Fruit fly (Drosophila melanogaster) whole organism, embryonic: Measurements from ENCODE around the gene Pdhb.

Experiments used
- Ada2b ChIP-seq: fragments of 200-800 bp; sonication (Bioruptor generic); IDR thresholded peaks from 2 replicates; pipeline ENCODE4 v1.3.6; 2022; ENCODE audit warnings: missing biosample characterization, missing genetic modification characterization
- Asciz ChIP-seq: fragments of 200-800 bp; sonication (Bioruptor generic); optimal IDR thresholded peaks from 2 replicates; lab custom pipeline; 2017; ENCODE audit warnings: missing biosample characterization, mild to moderate bottlenecking, missing genetic modification characterization, missing genetic modification reagents
- Bdp1 ChIP-seq: fragments of 200-800 bp; sonication (Bioruptor generic); optimal IDR thresholded peaks from 3 replicates; lab custom pipeline; 2016; ENCODE audit warnings: missing biosample characterization, missing genetic modification characterization
- Bteb2 ChIP-seq: fragments of 200-800 bp; sonication (Bioruptor generic); optimal IDR thresholded peaks from 2 replicates; lab custom pipeline; 2016; ENCODE audit warnings: missing biosample characterization, missing genetic modification characterization
- CG11504 ChIP-seq: fragments of 200-800 bp; sonication (Bioruptor generic); optimal IDR thresholded peaks from 3 replicates; lab custom pipeline; 2019; ENCODE audit warnings: missing biosample characterization, mild to moderate bottlenecking, missing genetic modification characterization, moderate library complexity
- CG12659 ChIP-seq: fragments of 200-800 bp; sonication (Bioruptor generic); optimal IDR thresholded peaks from 3 replicates; lab custom pipeline; 2017; ENCODE audit warnings: mild to moderate bottlenecking, missing biosample characterization, missing genetic modification reagents, missing genetic modification characterization
- CG14014 ChIP-seq: fragments of 200-800 bp; sonication (Bioruptor generic); IDR thresholded peaks from 2 replicates; pipeline ENCODE4 v1.3.6; 2022; ENCODE audit warnings: missing biosample characterization, missing genetic modification characterization
- CG16863 ChIP-seq: fragments of 200-800 bp; sonication (Bioruptor generic); optimal IDR thresholded peaks from 3 replicates; lab custom pipeline; 2016; ENCODE audit warnings: missing biosample characterization, missing genetic modification characterization
- CG17359 ChIP-seq: fragments of 200-800 bp; sonication (Bioruptor generic); optimal IDR thresholded peaks from 3 replicates; lab custom pipeline; 2018; ENCODE audit warnings: missing biosample characterization, mild to moderate bottlenecking, missing genetic modification characterization, moderate library complexity
- CG17829 ChIP-seq: fragments of 200-800 bp; optimal IDR thresholded peaks from 2 replicates; lab custom pipeline; 2019; ENCODE audit warnings: missing biosample characterization, mild to moderate bottlenecking, missing genetic modification characterization, moderate library complexity
- CG2129 ChIP-seq: fragments of 200-800 bp; sonication (Bioruptor generic); IDR thresholded peaks from 2 replicates; pipeline ENCODE4 v1.3.6; 2022; ENCODE audit warnings: missing biosample characterization, missing genetic modification characterization; ENCODE audit not compliant: partially characterized antibody
- CG32767 ChIP-seq: fragments of 200-800 bp; sonication (Bioruptor generic); IDR thresholded peaks from 2 replicates; pipeline ENCODE4 v1.3.6; 2022; ENCODE audit warnings: missing biosample characterization, missing genetic modification characterization
- CG4360 ChIP-seq: fragments of 200-800 bp; sonication (Bioruptor generic); IDR thresholded peaks from 2 replicates; pipeline ENCODE4 v1.3.6; 2022; ENCODE audit warnings: missing biosample characterization, missing genetic modification characterization
- CG4424 ChIP-seq: fragments of 200-800 bp; sonication (Bioruptor generic); optimal IDR thresholded peaks from 3 replicates; lab custom pipeline; 2016; ENCODE audit warnings: missing biosample characterization, missing genetic modification characterization
- CG4707 ChIP-seq: fragments of 200-800 bp; sonication (Bioruptor generic); optimal IDR thresholded peaks from 2 replicates; lab custom pipeline; 2018; ENCODE audit warnings: missing biosample characterization, mild to moderate bottlenecking, missing genetic modification characterization, moderate library complexity
- CG4854 ChIP-seq: fragments of 200-800 bp; sonication (Bioruptor generic); optimal IDR thresholded peaks from 2 replicates; lab custom pipeline; 2016; ENCODE audit warnings: missing biosample characterization, missing genetic modification characterization, inconsistent platforms
- CG6175 ChIP-seq: fragments of 200-800 bp; sonication (Bioruptor generic); IDR thresholded peaks from 3 replicates; pipeline ENCODE4 v1.3.6; 2022; ENCODE audit warnings: missing biosample characterization, missing genetic modification characterization
- CG6813 ChIP-seq: fragments of 200-800 bp; sonication (Bioruptor generic); optimal IDR thresholded peaks from 2 replicates; lab custom pipeline; 2017; ENCODE audit warnings: missing biosample characterization, missing genetic modification characterization, mild to moderate bottlenecking, moderate library complexity, missing genetic modification reagents
- CG7745 ChIP-seq: fragments of 200-800 bp; sonication (Bioruptor generic); optimal IDR thresholded peaks from 2 replicates; lab custom pipeline; 2018; ENCODE audit warnings: missing biosample characterization, mild to moderate bottlenecking, missing genetic modification characterization, moderate library complexity
- CG9817 ChIP-seq: fragments of 200-800 bp; sonication (Bioruptor generic); optimal IDR thresholded peaks from 2 replicates; lab custom pipeline; 2018; ENCODE audit warnings: missing biosample characterization, mild to moderate bottlenecking, missing genetic modification characterization, moderate library complexity
- CkIIα-i1 ChIP-seq: fragments of 200-800 bp; sonication (Bioruptor generic); IDR thresholded peaks from 2 replicates; pipeline ENCODE4 v1.3.6; 2022; ENCODE audit warnings: missing biosample characterization, missing genetic modification characterization
- Dbx ChIP-seq: fragments of 200-800 bp; sonication (Bioruptor generic); IDR thresholded peaks from 3 replicates; pipeline ENCODE4 v1.3.6; 2022; ENCODE audit warnings: missing biosample characterization, missing genetic modification characterization
- Deaf1 ChIP-seq: fragments of 200-800 bp; optimal IDR thresholded peaks from 3 replicates; lab custom pipeline; 2019; ENCODE audit warnings: missing biosample characterization, mild to moderate bottlenecking, missing genetic modification characterization, moderate library complexity
- Dp ChIP-seq: fragments of 200-800 bp; sonication (Bioruptor generic); optimal IDR thresholded peaks from 2 replicates; lab custom pipeline; 2018; ENCODE audit warnings: missing biosample characterization, mild to moderate bottlenecking, missing genetic modification characterization, moderate library complexity
- Fer3 ChIP-seq: fragments of 200-800 bp; sonication (Bioruptor generic); optimal IDR thresholded peaks from 2 replicates; lab custom pipeline; 2018; ENCODE audit warnings: missing biosample characterization, mild to moderate bottlenecking, missing genetic modification characterization, moderate library complexity
- H2.0 ChIP-seq: fragments of 200-800 bp; sonication (Bioruptor generic); IDR thresholded peaks from 2 replicates; pipeline ENCODE4 v1.3.6; 2022; ENCODE audit warnings: missing biosample characterization, missing genetic modification characterization
- Hey ChIP-seq: fragments of 200-800 bp; sonication (Bioruptor generic); optimal IDR thresholded peaks from 3 replicates; lab custom pipeline; 2018; ENCODE audit warnings: missing biosample characterization, mild to moderate bottlenecking, missing genetic modification characterization
- Hsf ChIP-seq: fragments of 200-800 bp; sonication (Bioruptor generic); optimal IDR thresholded peaks from 3 replicates; lab custom pipeline; 2016; ENCODE audit warnings: missing biosample characterization, missing genetic modification characterization
- Kr ChIP-seq: fragments of 200-800 bp; sonication (Bioruptor generic); optimal IDR thresholded peaks from 2 replicates; lab custom pipeline; 2017; ENCODE audit warnings: missing biosample characterization, mild to moderate bottlenecking, missing genetic modification characterization
- Optix ChIP-seq: fragments of 200-800 bp; sonication (Bioruptor generic); IDR thresholded peaks from 3 replicates; pipeline ENCODE4 v1.3.6; 2022; ENCODE audit warnings: missing biosample characterization, missing genetic modification characterization
- Rx ChIP-seq: fragments of 200-800 bp; sonication (Bioruptor generic); IDR thresholded peaks from 2 replicates; pipeline ENCODE4 v1.3.6; 2022; ENCODE audit warnings: missing biosample characterization, missing genetic modification characterization
- Sin3A ChIP-seq: fragments of >200 bp; optimal IDR thresholded peaks from 2 replicates; lab custom pipeline; 2018
- Six4 ChIP-seq: fragments of 200-800 bp; sonication (Bioruptor generic); optimal IDR thresholded peaks from 2 replicates; lab custom pipeline; 2016; ENCODE audit warnings: missing biosample characterization, missing genetic modification characterization
- Sox100B ChIP-seq: fragments of 200-800 bp; sonication (Bioruptor generic); optimal IDR thresholded peaks from 3 replicates; lab custom pipeline; 2018; ENCODE audit warnings: missing biosample characterization, mild to moderate bottlenecking, missing genetic modification characterization
- abd-A ChIP-seq: fragments of 200-800 bp; sonication (Bioruptor generic); optimal IDR thresholded peaks from 3 replicates; lab custom pipeline; 2019; ENCODE audit warnings: missing biosample characterization, mild to moderate bottlenecking, missing genetic modification characterization, moderate library complexity
- aop ChIP-seq: fragments of 200-800 bp; sonication (Bioruptor generic); IDR thresholded peaks from 2 replicates; pipeline ENCODE4 v1.3.6; 2022; ENCODE audit warnings: missing biosample characterization, missing genetic modification characterization
- corto ChIP-seq: fragments of 200-800 bp; sonication (Bioruptor generic); optimal IDR thresholded peaks from 2 replicates; lab custom pipeline; 2016; ENCODE audit warnings: missing biosample characterization, mild to moderate bottlenecking, missing genetic modification characterization, moderate library complexity
- da ChIP-seq: fragments of 200-800 bp; sonication (Bioruptor generic); optimal IDR thresholded peaks from 2 replicates; lab custom pipeline; 2016; ENCODE audit warnings: missing biosample characterization, missing genetic modification characterization
- danr ChIP-seq: fragments of 200-800 bp; sonication (Bioruptor generic); IDR thresholded peaks from 2 replicates; pipeline ENCODE4 v1.3.6; 2022; ENCODE audit warnings: missing biosample characterization, missing genetic modification characterization
- dysf ChIP-seq: fragments of 200-800 bp; sonication (Bioruptor generic); IDR thresholded peaks from 3 replicates; pipeline ENCODE4 v1.3.6; 2022; ENCODE audit warnings: missing biosample characterization, missing genetic modification characterization
- eve ChIP-seq, 2 experiments: fragments of >200 bp; optimal IDR thresholded peaks; 2 replicates each; lab custom pipeline; 2017; ENCODE audit warnings: missing biosample characterization in 2 of 2, missing genetic modification characterization in 2 of 2
- h ChIP-seq: fragments of >200 bp; optimal IDR thresholded peaks from 2 replicates; lab custom pipeline; 2017
- hkb ChIP-seq, 2 experiments: fragments of 200-800 bp in 1 of 2; fragments of >200 bp in 1 of 2; sonication (Bioruptor generic) in 1 of 2; IDR thresholded peaks in 1 of 2; optimal IDR thresholded peaks in 1 of 2; 2 replicates each; pipeline versions ENCODE4 v1.3.6 to Lab custom; 2017 to 2022; ENCODE audit warnings: missing biosample characterization in 1 of 2, missing genetic modification characterization in 1 of 2
- hth ChIP-seq: fragments of >200 bp; optimal IDR thresholded peaks from 2 replicates; lab custom pipeline; 2017; ENCODE audit warnings: inconsistent platforms
- ind ChIP-seq: fragments of 200-800 bp; sonication (Bioruptor generic); optimal IDR thresholded peaks from 3 replicates; lab custom pipeline; 2016; ENCODE audit warnings: missing biosample characterization, missing genetic modification characterization
- nmo ChIP-seq: fragments of 200-800 bp; sonication (Bioruptor generic); optimal IDR thresholded peaks from 2 replicates; lab custom pipeline; 2018; ENCODE audit warnings: missing biosample characterization, mild to moderate bottlenecking, missing genetic modification characterization, moderate library complexity
- nom ChIP-seq: fragments of 200-800 bp; sonication (Bioruptor generic); optimal IDR thresholded peaks from 2 replicates; lab custom pipeline; 2017; ENCODE audit warnings: missing biosample characterization, missing genetic modification characterization, mild to moderate bottlenecking, moderate library complexity, missing genetic modification reagents
- otp ChIP-seq: fragments of 200-800 bp; sonication (Bioruptor generic); IDR thresholded peaks from 3 replicates; pipeline ENCODE4, ENCODE4 v1.3.6; 2022; ENCODE audit warnings: missing biosample characterization, missing genetic modification characterization
- pzg ChIP-seq: fragments of 200-800 bp; sonication (Bioruptor generic); optimal IDR thresholded peaks from 3 replicates; lab custom pipeline; 2018; ENCODE audit warnings: missing biosample characterization, mild to moderate bottlenecking, missing genetic modification characterization, moderate library complexity
- shn ChIP-seq: fragments of 200-800 bp; sonication (Bioruptor generic); optimal IDR thresholded peaks from 3 replicates; lab custom pipeline; 2016; ENCODE audit warnings: missing biosample characterization, missing genetic modification characterization

Pdhb gene

DNA sequence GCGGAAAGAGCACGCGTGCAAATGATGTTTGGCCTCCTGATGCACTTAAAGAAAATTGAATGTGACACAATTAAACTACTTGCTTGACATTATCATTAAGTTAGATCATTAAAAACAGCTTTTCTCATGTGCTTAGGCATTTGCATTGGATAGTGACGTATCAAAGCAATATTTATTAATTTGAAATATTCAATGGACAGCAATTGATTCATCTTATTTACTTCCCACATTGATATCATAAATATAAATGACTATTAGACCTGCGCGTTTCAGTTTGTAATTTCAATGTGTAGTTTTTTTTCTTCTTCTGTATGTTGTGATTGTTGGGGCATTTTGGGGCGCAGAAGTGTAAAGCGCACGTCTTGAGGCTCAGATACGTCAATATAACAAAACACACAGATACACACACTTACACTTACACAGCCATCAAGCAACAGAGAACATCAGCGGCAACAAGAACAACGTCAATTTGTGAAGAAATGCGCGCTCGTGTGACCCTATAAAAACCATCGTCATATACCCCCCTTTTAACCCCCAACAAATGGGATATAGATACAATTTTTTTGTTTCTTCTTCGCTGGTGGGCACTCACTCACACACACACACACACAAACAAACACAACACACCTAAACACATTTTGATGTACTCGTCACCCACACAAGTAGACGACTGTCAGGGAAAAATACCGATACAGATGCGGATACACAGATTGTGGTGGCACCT is 23.8 kb upstream of the Pdhb start (continued):
- TF ChIP-seq CG6813 (GFP tag; lab: Kevin White, UChicago) (peak; percentile 15), h (lab: Kevin White, UChicago) (no peak), Optix (GFP tag; lab: Robert Waterston, UW) (no peak), hkb (optimal IDR thresholded peaks at IDR 0.05; lab: Kevin White, UChicago) (no peak), hkb (GFP tag; IDR thresholded peaks at IDR 0.05; lab: Robert Waterston, UW) (peak; percentile 81), hth (lab: Kevin White, UChicago) (no peak), nom (no peak), CG2129 (no peak), Rx (GFP tag; lab: Robert Waterston, UW) (peak; percentile 51; the same call in 1 of the 2 replicates), Bteb2 (GFP tag; lab: Kevin White, UChicago) (peak; percentile 63), CG17829 (tag; lab: Kevin White, UChicago) (peak; percentile 72), CG11504 (tag; lab: Kevin White, UChicago) (peak; percentile 84), eve (GFP tag; optimal IDR thresholded peaks at IDR 0.05; lab: Kevin White, UChicago) (no peak), Ada2b (GFP tag; lab: Robert Waterston, UW) (peak; percentile 27; the same call in 1 of the 2 replicates), pzg (GFP tag; lab: Kevin White, UChicago) (no peak), ind (GFP tag; lab: Kevin White, UChicago) (peak; percentile 70), corto (peak; percentile 2), CG12659 (GFP tag; lab: Kevin White, UChicago) (peak; percentile 71), aop (GFP tag; lab: Robert Waterston, UW) (no peak), otp (GFP tag; lab: Robert Waterston, UW) (no peak), Sox100B (GFP tag; lab: Kevin White, UChicago) (peak; percentile 78), danr (GFP tag; lab: Robert Waterston, UW) (peak; percentile 37; the same call in 1 of the 2 replicates), CG4424 (GFP tag; lab: Kevin White, UChicago) (peak; percentile 75), CG16863 (peak; percentile 16), CG17359 (tag; lab: Kevin White, UChicago) (peak; percentile 74), CG6175 (GFP tag; lab: Robert Waterston, UW) (no peak), CG4360 (peak; percentile 20; the same call in 1 of the 2 replicates), da (GFP tag; lab: Kevin White, UChicago) (no peak), Kr (GFP tag; lab: Kevin White, UChicago) (no peak), Asciz (GFP tag; lab: Kevin White, UChicago) (peak; percentile 79), CG7745 (tag; lab: Kevin White, UChicago) (no peak), abd-A (tag; lab: Kevin White, UChicago) (peak; percentile 81), Hsf (GFP tag; lab: Kevin White, UChicago) (peak; percentile 72), dysf (GFP tag; lab: Robert Waterston, UW) (peak; percentile 77), Sin3A (no peak), nmo (peak; percentile 84), CG32767 (GFP tag; lab: Robert Waterston, UW) (peak; percentile 26; the same call in 1 of the 2 replicates), CG4707 (GFP tag; lab: Kevin White, UChicago) (peak; percentile 37), Bdp1 (peak; percentile 14), CG9817 (peak; percentile 55), Fer3 (peak; percentile 68), Six4 (peak; percentile 36), Hey (tag; lab: Kevin White, UChicago) (no peak), Deaf1 (tag; lab: Kevin White, UChicago) (peak; percentile 17), shn (GFP tag; lab: Kevin White, UChicago) (peak; percentile 52), CG14014 (GFP tag; lab: Robert Waterston, UW) (0 out of 2 replicates have a peak, but pooled peaks have one; percentile 17), H2.0 (GFP tag; lab: Robert Waterston, UW) (peak; percentile 51), Dbx (GFP tag; lab: Robert Waterston, UW) (no peak), Dp (GFP tag; lab: Kevin White, UChicago) (no peak), CkIIα-i1 (no peak), CG4854 (GFP tag; lab: Kevin White, UChicago) (peak; percentile 25)
